Fruit fly (Drosophila melanogaster): ENCODE data around the gene Vps60.

The Vps60 gene

DNA sequence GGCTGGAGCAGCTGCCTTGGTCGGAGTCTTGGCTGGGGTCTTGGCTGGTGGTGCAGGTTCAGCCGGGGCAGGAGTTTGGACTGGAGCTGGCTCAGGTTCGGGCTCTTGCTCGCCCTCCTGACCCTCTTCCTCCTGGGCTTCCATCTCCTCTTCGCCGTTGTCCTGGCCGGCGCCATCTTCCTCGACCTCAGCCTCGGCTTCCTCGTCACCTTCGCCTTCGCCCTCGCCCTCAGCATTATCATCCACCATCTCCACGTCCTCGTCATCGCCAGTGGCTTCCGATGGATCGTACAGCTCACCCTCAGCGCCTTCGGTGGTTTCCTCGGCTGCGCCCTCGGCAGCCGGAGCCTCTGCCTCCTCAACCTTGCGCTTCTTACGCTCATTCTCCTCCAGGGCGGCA is 17.2 kb upstream of the Vps60 start:
- TF ChIP-seq Snoo (tag; optimal IDR thresholded peaks at IDR 0.05), result no peak
- no peak for TF ChIP-seq CG9948 (tag; optimal IDR thresholded peaks at IDR 0.05)
- TF ChIP-seq gl (tag; optimal IDR thresholded peaks at IDR 0.05), result no peak
- no peak for TF ChIP-seq CG32121 (GFP tag; IDR thresholded peaks at IDR 0.05)
- no peak for TF ChIP-seq D1 (tag; optimal IDR thresholded peaks at IDR 0.05)
- no peak for TF ChIP-seq Pif1A (GFP tag; optimal IDR thresholded peaks at IDR 0.05)
- TF ChIP-seq Ets98B (GFP tag; IDR thresholded peaks at IDR 0.05), result no peak
- no peak for TF ChIP-seq CG10348 (GFP tag; IDR thresholded peaks at IDR 0.05)
- TF ChIP-seq CG15710 (tag; optimal IDR thresholded peaks at IDR 0.05), result no peak
- TF ChIP-seq CG34367 (tag; optimal IDR thresholded peaks at IDR 0.05), result no peak
- no peak for TF ChIP-seq CG14655 (GFP tag; optimal IDR thresholded peaks at IDR 0.05)
- no peak for TF ChIP-seq fd96Ca (GFP tag; IDR thresholded peaks at IDR 0.05)
- TF ChIP-seq rn (GFP tag; IDR thresholded peaks at IDR 0.05), result no peak
- no peak for TF ChIP-seq CG8301 (tag; optimal IDR thresholded peaks at IDR 0.05)
- no peak for TF ChIP-seq CG17806 (tag; optimal IDR thresholded peaks at IDR 0.05)
- TF ChIP-seq EcR (GFP tag; optimal IDR thresholded peaks at IDR 0.05), result no peak
- no peak for TF ChIP-seq CG8159 (tag; optimal IDR thresholded peaks at IDR 0.05)

dm6 chr3L:17637809-17638208 is 16.4 kb upstream of the Vps60 start:
- TF ChIP-seq CG4496 (GFP tag; IDR thresholded peaks at IDR 0.05) (no peak), EcR (GFP tag; optimal IDR thresholded peaks at IDR 0.05) (peak; percentile 23)

dm6 chr3L:17633142-17633541 is 11.7 kb upstream of the Vps60 start, which contains the start of gene CG7497:
Gene CG7497 (plus strand): TSS chr3L:17633449.
- no peak for TF ChIP-seq Snoo (tag; optimal IDR thresholded peaks at IDR 0.05)
- TF ChIP-seq CG32121 (GFP tag; IDR thresholded peaks at IDR 0.05), result peak; percentile 75
- no peak for TF ChIP-seq EcR (GFP tag; optimal IDR thresholded peaks at IDR 0.05)
- TF ChIP-seq rn (GFP tag; IDR thresholded peaks at IDR 0.05), result no peak
- no peak for TF ChIP-seq CG14655 (GFP tag; optimal IDR thresholded peaks at IDR 0.05)
- TF ChIP-seq CG4496 (GFP tag; IDR thresholded peaks at IDR 0.05), result peak; percentile 52
- TF ChIP-seq CG13204 (GFP tag; optimal IDR thresholded peaks at IDR 0.05), result peak; percentile 39
- TF ChIP-seq CG9948 (tag; optimal IDR thresholded peaks at IDR 0.05), result no peak

- TF ChIP-seq Ets98B (GFP tag; IDR thresholded peaks at IDR 0.05), result no peak
- TF ChIP-seq CG4496 (GFP tag; IDR thresholded peaks at IDR 0.05), result peak; percentile 48; the same call in 1 of the 3 replicates
- TF ChIP-seq CG9948 (tag; optimal IDR thresholded peaks at IDR 0.05), result no peak
- TF ChIP-seq CG34367 (tag; optimal IDR thresholded peaks at IDR 0.05), result peak; percentile 9
- no peak for TF ChIP-seq fd96Ca (GFP tag; IDR thresholded peaks at IDR 0.05)
- no peak for TF ChIP-seq CG17806 (tag; optimal IDR thresholded peaks at IDR 0.05)
- TF ChIP-seq Pif1B (GFP tag; optimal IDR thresholded peaks at IDR 0.05), result peak; percentile 30
- TF ChIP-seq gl (tag; optimal IDR thresholded peaks at IDR 0.05), result peak; percentile 45
- no peak for TF ChIP-seq CG13204 (GFP tag; optimal IDR thresholded peaks at IDR 0.05)
- TF ChIP-seq CG32121 (GFP tag; IDR thresholded peaks at IDR 0.05), result no peak
- TF ChIP-seq CG8301 (tag; optimal IDR thresholded peaks at IDR 0.05), result no peak
- peak; percentile 35 for TF ChIP-seq Pif1A (GFP tag; optimal IDR thresholded peaks at IDR 0.05)
Observed at dm6 chr3L:17631247-17631646, 9.8 kb upstream of the Vps60 start.

DNA sequence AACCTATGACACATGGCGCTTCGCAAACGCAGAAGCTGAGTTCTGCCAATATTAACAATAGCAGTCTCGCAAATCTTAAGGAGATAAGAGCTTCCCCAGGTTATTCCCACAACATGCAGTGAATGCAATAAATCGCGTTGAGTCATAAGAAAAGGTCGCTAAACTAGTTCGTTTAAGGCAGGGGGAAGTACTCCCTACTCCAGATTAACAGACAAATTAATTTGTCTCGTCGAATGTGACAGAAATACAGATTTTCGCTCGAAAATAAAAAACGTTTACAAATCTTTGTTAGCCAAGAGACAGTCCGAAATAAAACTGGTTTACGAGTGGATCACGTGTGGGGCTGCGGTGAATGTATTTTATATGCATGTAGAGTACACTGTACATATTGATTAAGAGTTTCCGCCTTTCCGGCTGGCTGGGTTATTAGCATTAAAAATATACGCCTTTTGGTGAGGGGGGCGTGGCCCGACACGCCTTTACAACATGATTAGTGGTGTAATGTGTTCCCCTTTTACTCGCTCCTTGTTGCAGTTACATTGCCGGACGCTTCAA is 4.2 kb upstream of the Vps60 start:
- peak; percentile 84 for TF ChIP-seq EcR (GFP tag; optimal IDR thresholded peaks at IDR 0.05)
- TF ChIP-seq Snoo (tag; optimal IDR thresholded peaks at IDR 0.05), result peak; percentile 12
- no peak for TF ChIP-seq CG10348 (GFP tag; IDR thresholded peaks at IDR 0.05)

- TF ChIP-seq gl (tag; optimal IDR thresholded peaks at IDR 0.05) (no peak), CG13204 (GFP tag; optimal IDR thresholded peaks at IDR 0.05) (no peak), Pif1A (GFP tag; optimal IDR thresholded peaks at IDR 0.05) (no peak), Snoo (tag; optimal IDR thresholded peaks at IDR 0.05) (no peak), CG17806 (tag; optimal IDR thresholded peaks at IDR 0.05) (no peak), Pif1B (GFP tag; optimal IDR thresholded peaks at IDR 0.05) (no peak), D1 (tag; optimal IDR thresholded peaks at IDR 0.05) (no peak), CG14655 (GFP tag; optimal IDR thresholded peaks at IDR 0.05) (no peak), CG34367 (tag; optimal IDR thresholded peaks at IDR 0.05) (no peak), CG15710 (tag; optimal IDR thresholded peaks at IDR 0.05) (no peak), rn (GFP tag; IDR thresholded peaks at IDR 0.05) (no peak), CG8159 (tag; optimal IDR thresholded peaks at IDR 0.05) (no peak), CG8301 (tag; optimal IDR thresholded peaks at IDR 0.05) (no peak), Ets98B (GFP tag; IDR thresholded peaks at IDR 0.05) (no peak), CG12605 (GFP tag; IDR thresholded peaks at IDR 0.05) (no peak), fd96Ca (GFP tag; IDR thresholded peaks at IDR 0.05) (no peak), CG32121 (GFP tag; IDR thresholded peaks at IDR 0.05) (no peak), EcR (GFP tag; optimal IDR thresholded peaks at IDR 0.05) (no peak), CG4496 (GFP tag; IDR thresholded peaks at IDR 0.05) (no peak)
Observed at dm6 chr3L:17625014-17625413, 3.6 kb upstream of the Vps60 start.

- no peak for TF ChIP-seq CG15710 (tag; optimal IDR thresholded peaks at IDR 0.05)
- TF ChIP-seq CG34367 (tag; optimal IDR thresholded peaks at IDR 0.05), result no peak
- no peak for TF ChIP-seq CG17806 (tag; optimal IDR thresholded peaks at IDR 0.05)
- TF ChIP-seq EcR (GFP tag; optimal IDR thresholded peaks at IDR 0.05), result peak; percentile 67
- TF ChIP-seq CG10348 (GFP tag; IDR thresholded peaks at IDR 0.05), result no peak
- TF ChIP-seq CG32121 (GFP tag; IDR thresholded peaks at IDR 0.05), result no peak
Observed at dm6 chr3L:17624208-17624826, 2.9 kb upstream of the Vps60 start.
